Fruit fly (Drosophila melanogaster) whole organism, wandering third instar larva: ENCODE data around the gene barr.

Experiments
- CG32264 ChIP-seq: fragments of 200-800 bp; sonication (Bioruptor generic); optimal IDR thresholded peaks from 2 replicates; lab custom pipeline; 2016; ENCODE audit warnings: missing biosample characterization, missing genetic modification characterization
- Dfd ChIP-seq: fragments of >200 bp; optimal IDR thresholded peaks from 2 replicates; lab custom pipeline; 2017; ENCODE audit warnings: missing biosample characterization, missing genetic modification characterization
- Hr83 ChIP-seq: fragments of 200-300 bp; sonication (Bioruptor generic); optimal IDR thresholded peaks from 2 replicates; lab custom pipeline; 2016; ENCODE audit warnings: missing biosample characterization, mild to moderate bottlenecking, missing genetic modification characterization, moderate library complexity; ENCODE audit not compliant: poor library complexity, severe bottlenecking
- Jra ChIP-seq: sonication (Bioruptor generic); optimal IDR thresholded peaks from 2 replicates; lab custom pipeline; 2016; ENCODE audit warnings: missing biosample characterization, missing genetic modification characterization
- Mio ChIP-seq: sonication (Bioruptor generic); optimal IDR thresholded peaks from 2 replicates; lab custom pipeline; 2016; ENCODE audit warnings: missing biosample characterization, missing genetic modification characterization
- Vsx2 ChIP-seq: fragments of 200-300, 225-300 bp; sonication (Bioruptor generic); optimal IDR thresholded peaks from 2 replicates; lab custom pipeline; 2018; ENCODE audit warnings: missing biosample characterization, missing genetic modification characterization; ENCODE audit not compliant: partially characterized antibody
- h ChIP-seq: fragments of 200-800 bp; sonication (Bioruptor generic); optimal IDR thresholded peaks from 3 replicates; lab custom pipeline; 2016; ENCODE audit warnings: missing biosample characterization, mild to moderate bottlenecking, missing genetic modification characterization
- jim ChIP-seq: fragments of 175-275, 200-325 bp; sonication (Bioruptor generic); optimal IDR thresholded peaks from 2 replicates; lab custom pipeline; 2016; ENCODE audit warnings: missing biosample characterization, mild to moderate bottlenecking, missing genetic modification characterization
- lola ChIP-seq: fragments of >200 bp; optimal IDR thresholded peaks from 2 replicates; lab custom pipeline; 2017; ENCODE audit warnings: missing biosample characterization, missing genetic modification characterization
- usp ChIP-seq: fragments of >200 bp; optimal IDR thresholded peaks from 2 replicates; lab custom pipeline; 2017; ENCODE audit warnings: missing biosample characterization, missing genetic modification characterization

DNA sequence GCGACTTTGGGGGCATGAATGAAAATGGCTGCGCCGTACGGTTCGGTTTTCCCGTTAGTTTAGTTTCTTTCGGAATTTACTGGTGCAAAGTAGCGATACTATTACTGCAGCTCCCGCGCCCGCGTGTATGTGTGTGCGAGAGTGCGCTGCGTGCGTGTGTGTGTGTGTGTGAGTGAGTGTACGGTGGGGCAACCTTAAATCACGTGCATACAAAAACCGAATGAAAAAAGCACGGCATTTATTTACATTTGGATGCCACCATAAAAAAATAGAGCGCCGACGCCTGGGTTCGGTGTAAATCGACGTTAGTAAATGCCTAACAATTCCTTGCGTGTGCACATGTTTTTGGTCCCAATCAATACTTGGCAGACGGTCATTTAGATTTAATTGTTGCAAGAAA lies 36.6 kb upstream of the barr start:
- TF ChIP-seq Dfd (GFP tag; lab: Kevin White, UChicago) = peak; percentile 3
- no peak for TF ChIP-seq Mio (GFP tag; lab: Kevin White, UChicago)
- TF ChIP-seq jim = no peak
- TF ChIP-seq usp = no peak
- no peak for TF ChIP-seq CG32264 (GFP tag; lab: Kevin White, UChicago)
- no peak for TF ChIP-seq lola (GFP tag; lab: Kevin White, UChicago)
- TF ChIP-seq h (GFP tag; lab: Kevin White, UChicago) = no peak
- no peak for TF ChIP-seq Vsx2 (GFP tag; lab: Kevin White, UChicago)
- no peak for TF ChIP-seq Hr83
- no peak for TF ChIP-seq Jra (GFP tag; lab: Kevin White, UChicago)
